Worm (Caenorhabditis elegans) whole organism, L1 larva: ENCODE results near the gene C29F4.3.
"Not testable (repeated sequence)": the region's sequence is repeated elsewhere in the genome, so short reads cannot be mapped to it uniquely, and the experiment has no call there.

ENCODE experiments used
- C04F5.9 ChIP-seq: sonication (generic microtip); optimal IDR thresholded peaks from 2 replicates; lab custom pipeline; 2016; ENCODE audit warnings: missing genetic modification characterization, missing compliant biosample characterization
- C16A3.4 ChIP-seq: fragments of 150-350 bp; optimal IDR thresholded peaks from 2 replicates; lab custom pipeline; 2014; ENCODE audit warnings: missing biosample characterization, missing genetic modification characterization
- alr-1 ChIP-seq: fragments of 200-800 bp; sonication (Bioruptor generic); optimal IDR thresholded peaks from 2 replicates; lab custom pipeline; 2018; ENCODE audit warnings: borderline replicate concordance, mild to moderate bottlenecking, missing genetic modification characterization, missing compliant biosample characterization
- ama-1 ChIP-seq: fragments of 150-350 bp; optimal IDR thresholded peaks from 2 replicates; lab custom pipeline; 2014
- dsc-1 ChIP-seq: sonication (generic microtip); optimal IDR thresholded peaks from 2 replicates; lab custom pipeline; 2016; ENCODE audit warnings: mild to moderate bottlenecking, missing genetic modification characterization, missing compliant biosample characterization
- efl-1 ChIP-seq, 4 experiments: fragments of 150-350 bp; optimal IDR thresholded peaks in 3 of 4; peaks in 1 of 4; 1 replicate in 1 of 4; 2 replicates in 3 of 4; lab custom pipeline; 2014; ENCODE audit warnings: missing biosample characterization in 2 of 4, missing genetic modification characterization in 2 of 4, missing genetic modification reagents in 2 of 4
- efl-3 ChIP-seq: fragments of 200-800 bp; sonication (Bioruptor generic); optimal IDR thresholded peaks from 2 replicates; lab custom pipeline; 2018; ENCODE audit warnings: mild to moderate bottlenecking, missing genetic modification characterization, missing compliant biosample characterization
- egl-27 ChIP-seq, 2 experiments: fragments of 150-350 bp in 1 of 2; sonication (generic microtip); optimal IDR thresholded peaks; 3 replicates each; lab custom pipeline; 2017 to 2018; ENCODE audit warnings: missing biosample characterization in 2 of 2, missing genetic modification characterization in 2 of 2, missing genetic modification reagents in 2 of 2
- elt-2 ChIP-seq: sonication (generic microtip); optimal IDR thresholded peaks from 2 replicates; lab custom pipeline; 2016; ENCODE audit warnings: missing genetic modification characterization, mild to moderate bottlenecking, inconsistent platforms, missing compliant biosample characterization, missing genetic modification reagents
- ets-5 ChIP-seq: fragments of 200-800 bp; sonication (Bioruptor generic); IDR thresholded peaks from 2 replicates; pipeline ENCODE4 v1.3.6; 2022; ENCODE audit warnings: missing genetic modification characterization, missing compliant biosample characterization
- fkh-8 ChIP-seq: sonication (generic microtip); optimal IDR thresholded peaks from 2 replicates; lab custom pipeline; 2016; ENCODE audit warnings: mild to moderate bottlenecking, missing genetic modification characterization, missing compliant biosample characterization
- hpl-2 ChIP-seq: fragments of 150-350 bp; optimal IDR thresholded peaks from 2 replicates; lab custom pipeline; 2014; ENCODE audit warnings: missing biosample characterization, missing genetic modification reagents, missing genetic modification characterization
- isw-1 ChIP-seq: fragments of 200-800 bp; sonication (Bioruptor generic); IDR thresholded peaks from 2 replicates; pipeline ENCODE4 v1.3.6; 2022; ENCODE audit warnings: missing genetic modification characterization, missing compliant biosample characterization
- jun-1 ChIP-seq: fragments of 150-350 bp; optimal IDR thresholded peaks from 2 replicates; lab custom pipeline; 2014; ENCODE audit warnings: missing biosample characterization, missing genetic modification reagents, missing genetic modification characterization
- nhr-47 ChIP-seq: sonication (generic microtip); optimal IDR thresholded peaks from 2 replicates; lab custom pipeline; 2016; ENCODE audit warnings: mild to moderate bottlenecking, missing genetic modification characterization, moderate library complexity, missing compliant biosample characterization
- pqm-1 ChIP-seq: sonication (generic microtip); optimal IDR thresholded peaks from 3 replicates; lab custom pipeline; 2017; ENCODE audit warnings: missing biosample characterization, missing genetic modification characterization
- swsn-7 ChIP-seq: sonication (generic microtip); optimal IDR thresholded peaks from 2 replicates; lab custom pipeline; 2016; ENCODE audit warnings: missing genetic modification characterization, missing compliant biosample characterization
- tlp-1 ChIP-seq: fragments of 150-350 bp; optimal IDR thresholded peaks from 2 replicates; lab custom pipeline; 2014; ENCODE audit warnings: missing biosample characterization, missing genetic modification characterization
- unc-62 ChIP-seq: fragments of 150-350 bp; optimal IDR thresholded peaks from 2 replicates; lab custom pipeline; 2014; ENCODE audit warnings: missing biosample characterization, missing genetic modification reagents, missing genetic modification characterization
- unc-98 ChIP-seq: fragments of 200-800 bp; sonication (Bioruptor generic); IDR thresholded peaks from 2 replicates; pipeline ENCODE4 v1.3.6; 2022; ENCODE audit warnings: missing genetic modification characterization, missing compliant biosample characterization
- ztf-4 ChIP-seq: fragments of 150-350 bp; optimal IDR thresholded peaks from 2 replicates; lab custom pipeline; 2014; ENCODE audit warnings: missing biosample characterization, missing genetic modification characterization

The C29F4.3 gene

ce11 chrIV:11263101-11263500 is 39.3 kb upstream of the C29F4.3 start, which contains the start of gene col-126:
col-126 (plus strand) TSS chrIV:11263401.
- not testable (repeated sequence) for TF ChIP-seq ets-5 (GFP tag; lab: Robert Waterston, UW); jun-1 (tag; lab: Kevin White, UChicago); alr-1 (tag; lab: Kevin White, UChicago)

ce11 chrIV:11261535-11261934 is 37.8 kb upstream of the C29F4.3 start, which contains the start of gene F54D1.1:
F54D1.1 (plus strand) TSS chrIV:11261835.
- TF ChIP-seq nhr-47 (tag; lab: Kevin White, UChicago), result no peak
- TF ChIP-seq jun-1 (tag; lab: Kevin White, UChicago), result no peak
- TF ChIP-seq hpl-2 (GFP tag; lab: Kevin White, UChicago), result no peak
- TF ChIP-seq fkh-8 (tag; lab: Kevin White, UChicago), result peak; percentile 28
- TF ChIP-seq egl-27 (tag; optimal IDR thresholded peaks at IDR 0.05; lab: Kevin White, UChicago), result no peak
- TF ChIP-seq dsc-1 (tag; lab: Kevin White, UChicago), result peak; percentile 70
- no peak for TF ChIP-seq efl-3 (GFP tag; lab: Kevin White, UChicago)
- no peak for TF ChIP-seq unc-62

ce11 chrIV:11260544-11261227 is 36.9 kb upstream of the C29F4.3 start, which contains the start of gene C05C12.5:
C05C12.5 (minus strand) TSS chrIV:11261185.
- TF ChIP-seq swsn-7 (tag; lab: Kevin White, UChicago) (no peak), efl-1 (optimal IDR thresholded peaks at IDR 0.05; lab: Kevin White, UChicago) (no peak), efl-1 (GFP tag; optimal IDR thresholded peaks at IDR 0.05 in 1 of 2; lab: Kevin White, UChicago) (peak in 1 of 2 experiments; percentile 72), isw-1 (GFP tag; lab: Robert Waterston, UW) (no peak), ama-1 (lab: Kevin White, UChicago) (no peak)

ce11 chrIV:11259485-11259972 is 35.8 kb upstream of the C29F4.3 start, which contains the start of gene gtl-1:
gtl-1 (minus strand) TSS chrIV:11259535.
- TF ChIP-seq C04F5.9 (tag; lab: Kevin White, UChicago) (no peak), efl-1 (optimal IDR thresholded peaks at IDR 0.05; lab: Kevin White, UChicago) (no peak), efl-1 (GFP tag; optimal IDR thresholded peaks at IDR 0.05 in 1 of 2; lab: Kevin White, UChicago) (peak in 1 of 2 experiments; percentile 49), elt-2 (tag; lab: Kevin White, UChicago) (peak; percentile 52)

- TF ChIP-seq pqm-1 (tag; lab: Kevin White, UChicago) (peak; percentile 73), unc-98 (GFP tag; lab: Robert Waterston, UW) (no peak), tlp-1 (tag; lab: Kevin White, UChicago) (peak; percentile 7), elt-2 (tag; lab: Kevin White, UChicago) (peak; percentile 66)
- TF ChIP-seq, all 84 proteins: peak for 3
Measured at ce11 chrIV:11257476-11257875, 33.7 kb upstream of the C29F4.3 start.

ce11 chrIV:11253689-11254088 is 29.9 kb upstream of the C29F4.3 start, which contains the start of gene C05C12.1:
C05C12.1 (plus strand) TSS chrIV:11253989.
- not testable (repeated sequence) for TF ChIP-seq efl-1 (optimal IDR thresholded peaks at IDR 0.05; lab: Kevin White, UChicago)
- peak in 1 of 2 experiments; percentile 8 for TF ChIP-seq efl-1 (GFP tag; optimal IDR thresholded peaks at IDR 0.05 in 1 of 2; lab: Kevin White, UChicago)

- no peak for TF ChIP-seq efl-1 (optimal IDR thresholded peaks at IDR 0.05; lab: Kevin White, UChicago)
- peak in 1 of 2 experiments; percentile 14 for TF ChIP-seq efl-1 (GFP tag; optimal IDR thresholded peaks at IDR 0.05 in 1 of 2; lab: Kevin White, UChicago)
- peak; percentile 18 for TF ChIP-seq elt-2 (tag; lab: Kevin White, UChicago)
- no peak for TF ChIP-seq ztf-4 (tag; lab: Kevin White, UChicago)
Measured at ce11 chrIV:11248031-11248631, 24.4 kb upstream of the C29F4.3 start, which contains the start of gene C05C12.4. C05C12.4 (minus strand) TSS chrIV:11248081.

ce11 chrIV:11247434-11247833 is 23.7 kb upstream of the C29F4.3 start:
- peak; percentile 26 for TF ChIP-seq C16A3.4 (tag; lab: Kevin White, UChicago)
- TF ChIP-seq jun-1 (tag; lab: Kevin White, UChicago), result no peak
- TF ChIP-seq, all 84 proteins: peak for 1
